Fruit fly (Drosophila melanogaster): ENCODE measurements around the gene TrissinR.

DNA sequence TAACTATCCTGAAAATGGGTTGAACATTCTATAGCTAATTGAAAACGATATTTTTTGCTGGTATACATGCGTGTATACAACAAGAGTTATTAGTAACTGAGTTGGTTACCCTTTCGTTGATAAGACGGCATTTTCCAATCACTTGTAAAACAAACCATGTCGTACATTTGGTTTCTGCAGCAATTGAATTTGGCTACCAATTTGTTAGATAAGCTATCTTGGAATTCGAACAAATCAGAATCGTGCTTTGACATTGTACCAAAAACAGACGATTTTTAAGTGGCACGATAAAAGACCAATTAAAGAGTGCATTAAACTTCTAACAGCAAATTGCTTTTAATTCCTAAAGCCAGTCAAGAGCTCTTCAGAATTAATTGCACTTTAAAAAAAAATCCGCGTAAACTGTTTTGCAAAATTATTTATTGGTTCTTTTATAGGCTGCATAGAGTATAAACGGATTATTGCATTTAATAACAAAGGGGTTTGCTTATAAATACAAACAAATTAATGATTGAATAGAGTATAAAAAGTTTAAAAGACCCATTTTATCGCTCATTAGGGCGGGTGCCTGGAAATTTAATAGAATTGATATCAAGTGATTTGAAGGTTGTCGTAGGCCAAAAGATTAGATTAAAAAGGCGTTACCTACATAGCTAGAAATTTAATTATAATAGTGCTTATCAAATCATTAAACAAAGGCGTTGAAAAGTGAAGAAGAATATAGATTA, 32.8 kb upstream of the TrissinR start:
- TF ChIP-seq Pif1B (GFP tag; optimal IDR thresholded peaks at IDR 0.05) (no peak), Snoo (tag; optimal IDR thresholded peaks at IDR 0.05) (no peak), rn (GFP tag; IDR thresholded peaks at IDR 0.05) (no peak), CG17806 (tag; optimal IDR thresholded peaks at IDR 0.05) (no peak), CG32121 (GFP tag; IDR thresholded peaks at IDR 0.05) (no peak), Ets98B (GFP tag; IDR thresholded peaks at IDR 0.05) (no peak), fd96Ca (GFP tag; IDR thresholded peaks at IDR 0.05) (no peak), CG10348 (GFP tag; IDR thresholded peaks at IDR 0.05) (no peak), CG8301 (tag; optimal IDR thresholded peaks at IDR 0.05) (no peak), Pif1A (GFP tag; optimal IDR thresholded peaks at IDR 0.05) (no peak), EcR (GFP tag; optimal IDR thresholded peaks at IDR 0.05) (no peak), CG9948 (tag; optimal IDR thresholded peaks at IDR 0.05) (no peak), CG15710 (tag; optimal IDR thresholded peaks at IDR 0.05) (no peak)
